Comparison of ENCODE assay signal across 5 worm cellular contexts in genomic region chrX:16217749-16218148, ce11.
TF ChIP-seq lines count a peak whose summit lies in the region.

No protein-coding gene starts in this region.

TF ChIP-seq in whole organism, L1 larva, 84 proteins besides CTCF, POLR2A, EP300 and RAD21:
- TF ChIP-seq sox-4 (tag; optimal IDR thresholded peaks at IDR 0.05; lab: Kevin White, UChicago) (no peak), tlp-1 (tag; optimal IDR thresholded peaks at IDR 0.05; lab: Kevin White, UChicago) (no peak), ceh-90 (tag; optimal IDR thresholded peaks at IDR 0.05; lab: Kevin White, UChicago) (no peak), lsy-2 (tag; optimal IDR thresholded peaks at IDR 0.05; lab: Kevin White, UChicago) (no peak), nhr-85 (tag; lab: Kevin White, UChicago) (peak; percentile 1)
TF ChIP-seq in whole organism, L1 larva: peak in this region for 1.

TF ChIP-seq in whole organism, L4 larva, 104 proteins besides CTCF, POLR2A, EP300 and RAD21:
- TF ChIP-seq tra-1 (GFP tag; IDR thresholded peaks at IDR 0.05; lab: Robert Waterston, UW) (peak; percentile 15; the same call in 1 of the 2 replicates), spr-1 (tag; optimal IDR thresholded peaks at IDR 0.05; lab: Kevin White, UChicago) (no peak), daf-12 (tag; optimal IDR thresholded peaks at IDR 0.05; lab: Kevin White, UChicago) (no peak), vab-7 (GFP tag; IDR thresholded peaks at IDR 0.05; lab: Robert Waterston, UW) (0 out of 2 replicates have a peak, but pooled peaks have one; percentile 36), mxl-2 (GFP tag; conservative IDR thresholded peaks at IDR 0.05; lab: Robert Waterston, UW) (no peak), snpc-1.2 (GFP tag; IDR thresholded peaks at IDR 0.05; lab: Robert Waterston, UW) (peak; percentile 54; the same call in 1 of the 2 replicates), egl-43 (GFP tag; IDR thresholded peaks at IDR 0.05; lab: Robert Waterston, UW) (0 out of 2 replicates have a peak, but pooled peaks have one; percentile 34), nhr-11 (tag; optimal IDR thresholded peaks at IDR 0.05; lab: Kevin White, UChicago) (no peak), daf-19 (GFP tag; conservative IDR thresholded peaks at IDR 0.05; lab: Robert Waterston, UW) (no peak), zfp-2 (tag; optimal IDR thresholded peaks at IDR 0.05; lab: Kevin White, UChicago) (no peak), ztf-11 (tag; optimal IDR thresholded peaks at IDR 0.05; lab: Kevin White, UChicago) (no peak), zip-2 (tag; optimal IDR thresholded peaks at IDR 0.05; lab: Kevin White, UChicago) (no peak), mdl-1 (tag; optimal IDR thresholded peaks at IDR 0.05; lab: Kevin White, UChicago) (no peak), dmd-8 (GFP tag; IDR thresholded peaks at IDR 0.05; lab: Robert Waterston, UW) (0 out of 2 replicates have a peak, but pooled peaks have one; percentile 25), F26F4.8 (GFP tag; conservative IDR thresholded peaks at IDR 0.05; lab: Robert Waterston, UW) (0 out of 2 replicates have a peak, but pooled peaks have one; percentile 57), lin-29 (GFP tag; IDR thresholded peaks at IDR 0.05; lab: Robert Waterston, UW) (no peak), unc-62 (GFP tag; optimal IDR thresholded peaks at IDR 0.05 in 1 of 2; lab: Kevin White, UChicago) (peak in 1 of 2 experiments; percentile 65), unc-62 (tag; optimal IDR thresholded peaks at IDR 0.05; lab: Kevin White, UChicago) (no peak), hmg-1.1 (GFP tag; IDR thresholded peaks at IDR 0.05; lab: Robert Waterston, UW) (no peak)
TF ChIP-seq in whole organism, L4 larva: peak in this region for 7.

TF ChIP-seq in whole organism, early embryonic, 17 proteins besides CTCF, POLR2A, EP300 and RAD21:
- TF ChIP-seq hmbx-1 (tag; optimal IDR thresholded peaks at IDR 0.05; lab: Kevin White, UChicago) (no peak), pes-1 (GFP tag; IDR thresholded peaks at IDR 0.05; lab: Robert Waterston, UW) (peak; percentile 54; the same call in 1 of the 2 replicates), ceh-36 (tag; optimal IDR thresholded peaks at IDR 0.05; lab: Kevin White, UChicago) (no peak), ceh-13 (GFP tag; optimal IDR thresholded peaks at IDR 0.05; lab: Kevin White, UChicago) (peak; percentile 7), ama-1 (optimal IDR thresholded peaks at IDR 0.05; lab: Kevin White, UChicago) (no peak), F13C5.2 (tag; optimal IDR thresholded peaks at IDR 0.05; lab: Kevin White, UChicago) (no peak), aly-1 (tag; optimal IDR thresholded peaks at IDR 0.05; lab: Kevin White, UChicago) (no peak), tra-4 (tag; optimal IDR thresholded peaks at IDR 0.05; lab: Kevin White, UChicago) (no peak), B0310.2 (tag; optimal IDR thresholded peaks at IDR 0.05; lab: Kevin White, UChicago) (no peak), tbx-11 (GFP tag; IDR thresholded peaks at IDR 0.05; lab: Robert Waterston, UW) (no peak), hnd-1 (tag; optimal IDR thresholded peaks at IDR 0.05; lab: Kevin White, UChicago) (no peak), sea-1 (GFP tag; conservative IDR thresholded peaks at IDR 0.05; lab: Robert Waterston, UW) (no peak)

TF ChIP-seq in whole organism, midembryonic, 9 proteins besides CTCF, POLR2A, EP300 and RAD21:
- no peak for TF ChIP-seq tab-1 (GFP tag; IDR thresholded peaks at IDR 0.05; lab: Robert Waterston, UW)
- TF ChIP-seq flt-1 (GFP tag; IDR thresholded peaks at IDR 0.05; lab: Robert Waterston, UW), result peak; percentile 64; the same call in 1 of the 2 replicates

TF ChIP-seq in whole organism, young adult, 124 proteins besides CTCF, POLR2A, EP300 and RAD21:
- no peak for TF ChIP-seq lsy-27 (tag; optimal IDR thresholded peaks at IDR 0.05; lab: Kevin White, UChicago; ENCODE audit: borderline replicate concordance, insufficient read depth)
- TF ChIP-seq ztf-3 (GFP tag; optimal IDR thresholded peaks at IDR 0.05; lab: Kevin White, UChicago), result no peak
- TF ChIP-seq him-1 (tag; optimal IDR thresholded peaks at IDR 0.05; lab: Kevin White, UChicago), result peak; percentile 43
- TF ChIP-seq snpc-3.4 (tag; optimal IDR thresholded peaks at IDR 0.05; lab: Kevin White, UChicago), result no peak
- TF ChIP-seq ekl-4 (GFP tag; IDR thresholded peaks at IDR 0.05; lab: Robert Waterston, UW), result no peak
- TF ChIP-seq aptf-3 (GFP tag; IDR thresholded peaks at IDR 0.05; lab: Robert Waterston, UW), result no peak
- TF ChIP-seq D2030.7 (GFP tag; IDR thresholded peaks at IDR 0.05; lab: Robert Waterston, UW), result peak; percentile 76
- TF ChIP-seq attf-5 (GFP tag; optimal IDR thresholded peaks at IDR 0.05; lab: Kevin White, UChicago), result peak; percentile 31
- peak; percentile 67 for TF ChIP-seq B0261.1 (tag; optimal IDR thresholded peaks at IDR 0.05; lab: Kevin White, UChicago)
- peak; percentile 26; the same call in 1 of the 2 replicates for TF ChIP-seq pbrm-1 (GFP tag; IDR thresholded peaks at IDR 0.05; lab: Robert Waterston, UW)
- TF ChIP-seq nhr-90 (tag; optimal IDR thresholded peaks at IDR 0.05; lab: Kevin White, UChicago), result peak; percentile 38
- TF ChIP-seq ceh-40 (GFP tag; IDR thresholded peaks at IDR 0.05; lab: Robert Waterston, UW), result 0 out of 2 replicates have a peak, but pooled peaks have one; percentile 60
- TF ChIP-seq ztf-25 (GFP tag; IDR thresholded peaks at IDR 0.05; lab: Robert Waterston, UW), result 0 out of 2 replicates have a peak, but pooled peaks have one; percentile 29
- no peak for TF ChIP-seq madf-6 (GFP tag; IDR thresholded peaks at IDR 0.05; lab: Robert Waterston, UW)
- TF ChIP-seq F33H1.4 (GFP tag; IDR thresholded peaks at IDR 0.05; lab: Robert Waterston, UW), result no peak
- TF ChIP-seq mxl-1 (tag; optimal IDR thresholded peaks at IDR 0.05; lab: Kevin White, UChicago), result peak; percentile 3
- peak; percentile 31; the same call in 1 of the 2 replicates for TF ChIP-seq hsf-1 (GFP tag; IDR thresholded peaks at IDR 0.05; lab: Robert Waterston, UW)
- TF ChIP-seq rpc-1 (optimal IDR thresholded peaks at IDR 0.05; lab: Kevin White, UChicago), result peak; percentile 53
- peak; percentile 91 for TF ChIP-seq rpc-1 (tag; optimal IDR thresholded peaks at IDR 0.05; lab: Kevin White, UChicago)
- TF ChIP-seq lin-26 (GFP tag; IDR thresholded peaks at IDR 0.05; lab: Robert Waterston, UW), result peak; percentile 80
- no peak for TF ChIP-seq attf-3 (GFP tag; conservative IDR thresholded peaks at IDR 0.05; lab: Robert Waterston, UW)
- peak; percentile 89 for TF ChIP-seq tbp1 (GFP tag; optimal IDR thresholded peaks at IDR 0.05; lab: Kevin White, UChicago)
- TF ChIP-seq hmg-1.2 (GFP tag; IDR thresholded peaks at IDR 0.05; lab: Robert Waterston, UW), result peak; percentile 36; the same call in 1 of the 2 replicates
- TF ChIP-seq ama-1 (optimal IDR thresholded peaks at IDR 0.05; lab: Kevin White, UChicago), result no peak
- peak in 1 of 2 experiments; percentile 20 for TF ChIP-seq ama-1 (GFP tag; optimal IDR thresholded peaks at IDR 0.05; lab: Kevin White, UChicago)
- TF ChIP-seq snpc-4 (GFP tag; optimal IDR thresholded peaks at IDR 0.05; lab: Kevin White, UChicago), result no peak
- TF ChIP-seq snpc-4 (tag; optimal IDR thresholded peaks at IDR 0.05; lab: Kevin White, UChicago), result peak in 2 of 4 experiments; percentile 35 to 68
- no peak for TF ChIP-seq B0336.3 (GFP tag; IDR thresholded peaks at IDR 0.05; lab: Robert Waterston, UW)
- TF ChIP-seq rcor-1 (GFP tag; IDR thresholded peaks at IDR 0.05; lab: Robert Waterston, UW), result 0 out of 2 replicates have a peak, but pooled peaks have one; percentile 24
- TF ChIP-seq dox-1 (GFP tag; IDR thresholded peaks at IDR 0.05; lab: Robert Waterston, UW), result 0 out of 2 replicates have a peak, but pooled peaks have one; percentile 14
- no peak for TF ChIP-seq Y95B8A.8 (GFP tag; IDR thresholded peaks at IDR 0.05; lab: Robert Waterston, UW)
- no peak for TF ChIP-seq bed-2 (GFP tag; IDR thresholded peaks at IDR 0.05; lab: Robert Waterston, UW)
- peak; percentile 61 for TF ChIP-seq die-1 (tag; optimal IDR thresholded peaks at IDR 0.05; lab: Kevin White, UChicago)
- no peak for TF ChIP-seq K12H6.12 (tag; optimal IDR thresholded peaks at IDR 0.05; lab: Kevin White, UChicago)
TF ChIP-seq in whole organism, young adult: peak in this region for 19.
